Worm (Caenorhabditis elegans) whole organism, mixed stage, embryonic: Measurements from ENCODE around the gene T05C3.6.

Source experiments
- M03D4.4 ChIP-seq: sonication (generic microtip); optimal IDR thresholded peaks from 2 replicates; lab custom pipeline; 2017; ENCODE audit warnings: mild to moderate bottlenecking, missing genetic modification characterization, missing compliant biosample characterization
- bed-3 ChIP-seq: fragments of 200-800 bp; sonication (Bioruptor generic); optimal IDR thresholded peaks from 3 replicates; lab custom pipeline; 2018; ENCODE audit warnings: mild to moderate bottlenecking, missing genetic modification characterization, moderate library complexity, missing compliant biosample characterization
- blmp-1 ChIP-seq: fragments of 150-350 bp; optimal IDR thresholded peaks from 2 replicates; lab custom pipeline; 2014; ENCODE audit warnings: missing biosample characterization, missing genetic modification characterization
- ceh-39 ChIP-seq: fragments of 150-350 bp; optimal IDR thresholded peaks from 2 replicates; lab custom pipeline; 2014; ENCODE audit warnings: missing biosample characterization, missing genetic modification characterization
- ceh-43 ChIP-seq: fragments of 200-800 bp; sonication (Bioruptor generic); optimal IDR thresholded peaks from 2 replicates; lab custom pipeline; 2018; ENCODE audit warnings: mild to moderate bottlenecking, missing genetic modification characterization, moderate library complexity, missing compliant biosample characterization
- ceh-83 ChIP-seq: fragments of 200-800 bp; sonication (Bioruptor generic); optimal IDR thresholded peaks from 2 replicates; lab custom pipeline; 2018; ENCODE audit warnings: mild to moderate bottlenecking, missing genetic modification characterization, missing compliant biosample characterization
- ces-1 ChIP-seq: fragments of 150-350 bp; optimal IDR thresholded peaks from 2 replicates; lab custom pipeline; 2014; ENCODE audit warnings: missing biosample characterization, missing genetic modification reagents, missing genetic modification characterization
- cnd-1 ChIP-seq: fragments of 200-800 bp; sonication (Bioruptor generic); optimal IDR thresholded peaks from 2 replicates; lab custom pipeline; 2018; ENCODE audit warnings: mild to moderate bottlenecking, missing genetic modification characterization, missing compliant biosample characterization
- drap-1 ChIP-seq: fragments of 200-800 bp; sonication (Bioruptor generic); optimal IDR thresholded peaks from 3 replicates; lab custom pipeline; 2018; ENCODE audit warnings: mild to moderate bottlenecking, missing genetic modification characterization, missing compliant biosample characterization
- elt-1 ChIP-seq: sonication (generic microtip); optimal IDR thresholded peaks from 2 replicates; lab custom pipeline; 2017; ENCODE audit warnings: missing genetic modification characterization, mild to moderate bottlenecking, missing compliant biosample characterization, antibody characterized with exemption, moderate library complexity, borderline replicate concordance; ENCODE audit not compliant: insufficient read depth
- elt-3 ChIP-seq: fragments of 150-350 bp; optimal IDR thresholded peaks from 2 replicates; lab custom pipeline; 2014; ENCODE audit warnings: missing biosample characterization, missing genetic modification characterization
- flh-1 ChIP-seq: fragments of 200-800 bp; sonication (Bioruptor generic); optimal IDR thresholded peaks from 2 replicates; lab custom pipeline; 2018; ENCODE audit warnings: mild to moderate bottlenecking, missing genetic modification characterization, moderate library complexity, missing compliant biosample characterization
- ham-2 ChIP-seq: fragments of 200-800 bp; sonication (Bioruptor generic); optimal IDR thresholded peaks from 2 replicates; lab custom pipeline; 2018; ENCODE audit warnings: mild to moderate bottlenecking, missing genetic modification characterization, missing compliant biosample characterization
- hlh-1 ChIP-seq: fragments of 150-350 bp; optimal IDR thresholded peaks from 2 replicates; lab custom pipeline; 2014; ENCODE audit warnings: missing biosample characterization, missing genetic modification reagents, missing genetic modification characterization
- lin-13 ChIP-seq: fragments of 150-350 bp; optimal IDR thresholded peaks from 2 replicates; lab custom pipeline; 2014; ENCODE audit warnings: missing biosample characterization, missing genetic modification characterization
- lin-32 ChIP-seq: fragments of 200-800 bp; sonication (Bioruptor generic); optimal IDR thresholded peaks from 2 replicates; lab custom pipeline; 2018; ENCODE audit warnings: mild to moderate bottlenecking, missing genetic modification characterization, missing compliant biosample characterization
- lsy-2 ChIP-seq: fragments of 150-350 bp; optimal IDR thresholded peaks from 2 replicates; lab custom pipeline; 2014; ENCODE audit warnings: missing biosample characterization, missing genetic modification characterization
- mab-5 ChIP-seq: fragments of 150-350 bp; optimal IDR thresholded peaks from 2 replicates; lab custom pipeline; 2014; ENCODE audit warnings: missing biosample characterization, missing genetic modification characterization
- mep-1 ChIP-seq: fragments of 150-350 bp; optimal IDR thresholded peaks from 2 replicates; lab custom pipeline; 2017; ENCODE audit warnings: missing biosample characterization, missing genetic modification reagents, missing genetic modification characterization, inconsistent platforms
- mls-2 ChIP-seq: sonication (generic microtip); optimal IDR thresholded peaks from 2 replicates; lab custom pipeline; 2016; ENCODE audit warnings: mild to moderate bottlenecking, missing genetic modification characterization, moderate library complexity, missing compliant biosample characterization
- nhr-12 ChIP-seq: fragments of 150-350 bp; optimal IDR thresholded peaks from 2 replicates; lab custom pipeline; 2014; ENCODE audit warnings: missing biosample characterization, missing genetic modification characterization
- nhr-2 ChIP-seq: fragments of 150-350 bp; optimal IDR thresholded peaks from 2 replicates; lab custom pipeline; 2014; ENCODE audit warnings: missing biosample characterization, missing genetic modification characterization
- nhr-237 ChIP-seq: fragments of 150-350 bp; optimal IDR thresholded peaks from 2 replicates; lab custom pipeline; 2014; ENCODE audit warnings: missing biosample characterization, missing genetic modification characterization
- nhr-28 ChIP-seq: fragments of 150-350 bp; optimal IDR thresholded peaks from 2 replicates; lab custom pipeline; 2014; ENCODE audit warnings: missing biosample characterization, missing genetic modification characterization
- nhr-76 ChIP-seq: sonication (generic microtip); optimal IDR thresholded peaks from 2 replicates; lab custom pipeline; 2017; ENCODE audit warnings: missing biosample characterization, missing genetic modification characterization
- pha-4 ChIP-seq: fragments of 150-350 bp; optimal IDR thresholded peaks from 2 replicates; lab custom pipeline; 2018; ENCODE audit warnings: missing biosample characterization, missing genetic modification reagents, missing genetic modification characterization
- sem-2 ChIP-seq: fragments of 200-800 bp; sonication (Bioruptor generic); optimal IDR thresholded peaks from 2 replicates; lab custom pipeline; 2018; ENCODE audit warnings: mild to moderate bottlenecking, missing genetic modification characterization, missing compliant biosample characterization
- snpc-4 ChIP-seq: fragments of 150-350 bp; optimal IDR thresholded peaks from 2 replicates; lab custom pipeline; 2014; ENCODE audit warnings: missing biosample characterization, missing genetic modification characterization
- sptf-1 ChIP-seq: sonication (generic microtip); optimal IDR thresholded peaks from 2 replicates; lab custom pipeline; 2017; ENCODE audit warnings: mild to moderate bottlenecking, missing genetic modification characterization, moderate library complexity, missing compliant biosample characterization
- tbx-8 ChIP-seq: fragments of 200-800 bp; sonication (Bioruptor generic); optimal IDR thresholded peaks from 2 replicates; lab custom pipeline; 2018; ENCODE audit warnings: mild to moderate bottlenecking, missing genetic modification characterization, moderate library complexity, missing compliant biosample characterization
- unc-120 ChIP-seq: sonication (generic microtip); optimal IDR thresholded peaks from 2 replicates; lab custom pipeline; 2017; ENCODE audit warnings: missing genetic modification characterization, missing compliant biosample characterization; ENCODE audit not compliant: poor library complexity, severe bottlenecking
- unc-39 ChIP-seq: fragments of 150-350 bp; optimal IDR thresholded peaks from 2 replicates; lab custom pipeline; 2014; ENCODE audit warnings: missing biosample characterization, missing genetic modification characterization
- unc-62 ChIP-seq: fragments of 150-350 bp; optimal IDR thresholded peaks from 2 replicates; lab custom pipeline; 2014; ENCODE audit warnings: missing biosample characterization, missing genetic modification reagents, missing genetic modification characterization
- zip-8 ChIP-seq: fragments of 150-350 bp; optimal IDR thresholded peaks from 2 replicates; lab custom pipeline; 2014; ENCODE audit warnings: missing biosample characterization, missing genetic modification characterization
- ztf-11 ChIP-seq: fragments of 150-350 bp; optimal IDR thresholded peaks from 2 replicates; lab custom pipeline; 2014; ENCODE audit warnings: missing biosample characterization, missing genetic modification characterization

The T05C3.6 gene

ce11 chrV:5502701-5503100, 12.5 kb downstream of the T05C3.6 start:
- no peak for TF ChIP-seq nhr-2 (tag; lab: Kevin White, UChicago)
- TF ChIP-seq lsy-2, result no peak
- no peak for TF ChIP-seq sptf-1
- no peak for TF ChIP-seq sem-2 (GFP tag; lab: Kevin White, UChicago)
- no peak for TF ChIP-seq snpc-4
- TF ChIP-seq tbx-8 (GFP tag; lab: Kevin White, UChicago), result no peak
- no peak for TF ChIP-seq nhr-76

- TF ChIP-seq ceh-43 (no peak), hlh-1 (tag; lab: Kevin White, UChicago) (no peak), unc-39 (tag; lab: Kevin White, UChicago) (no peak), ztf-11 (tag; lab: Kevin White, UChicago) (no peak), ces-1 (GFP tag; lab: Kevin White, UChicago) (no peak), snpc-4 (no peak), nhr-237 (tag; lab: Kevin White, UChicago) (no peak), drap-1 (GFP tag; lab: Kevin White, UChicago) (no peak), lsy-2 (no peak), unc-120 (tag; lab: Kevin White, UChicago) (no peak), nhr-28 (no peak), nhr-76 (no peak), bed-3 (GFP tag; lab: Kevin White, UChicago) (no peak), unc-62 (GFP tag; lab: Kevin White, UChicago) (no peak), sptf-1 (no peak), mep-1 (tag; lab: Kevin White, UChicago) (no peak), zip-8 (no peak), tbx-8 (GFP tag; lab: Kevin White, UChicago) (no peak), ceh-83 (GFP tag; lab: Kevin White, UChicago) (no peak), lin-13 (tag; lab: Kevin White, UChicago) (no peak)
- TF ChIP-seq, all 35 proteins: peak for 0
These were observed 14.1 kb downstream of the T05C3.6 start for ce11 chrV:5504295-5504694.

- TF ChIP-seq unc-62 (GFP tag; lab: Kevin White, UChicago), result peak; percentile 19
- TF ChIP-seq drap-1 (GFP tag; lab: Kevin White, UChicago), result peak; percentile 72
- TF ChIP-seq unc-120 (tag; lab: Kevin White, UChicago), result peak; percentile 65
- no peak for TF ChIP-seq snpc-4
- TF ChIP-seq ceh-39 (tag; lab: Kevin White, UChicago), result peak; percentile 65
- TF ChIP-seq sem-2 (GFP tag; lab: Kevin White, UChicago), result peak; percentile 28
- peak; percentile 45 for TF ChIP-seq ces-1 (GFP tag; lab: Kevin White, UChicago)
- TF ChIP-seq tbx-8 (GFP tag; lab: Kevin White, UChicago), result peak; percentile 14
- peak; percentile 37 for TF ChIP-seq lin-32 (GFP tag; lab: Kevin White, UChicago)
- no peak for TF ChIP-seq ham-2 (GFP tag; lab: Kevin White, UChicago)
- peak; percentile 13 for TF ChIP-seq nhr-12 (tag; lab: Kevin White, UChicago)
- TF ChIP-seq pha-4 (tag; lab: Kevin White, UChicago), result peak; percentile 84
- peak; percentile 65 for TF ChIP-seq M03D4.4 (tag; lab: Kevin White, UChicago)
- TF ChIP-seq cnd-1, result peak; percentile 81
- TF ChIP-seq ceh-83 (GFP tag; lab: Kevin White, UChicago), result no peak
- peak; percentile 7 for TF ChIP-seq hlh-1 (tag; lab: Kevin White, UChicago)
- peak; percentile 89 for TF ChIP-seq mep-1 (tag; lab: Kevin White, UChicago)
- TF ChIP-seq ceh-43, result peak; percentile 68
- no peak for TF ChIP-seq flh-1 (GFP tag; lab: Kevin White, UChicago)
- peak; percentile 76 for TF ChIP-seq mls-2 (tag; lab: Kevin White, UChicago)
- no peak for TF ChIP-seq nhr-2 (tag; lab: Kevin White, UChicago)
- no peak for TF ChIP-seq zip-8
- no peak for TF ChIP-seq nhr-28
- peak; percentile 90 for TF ChIP-seq sptf-1
- TF ChIP-seq elt-3, result no peak
- TF ChIP-seq mab-5 (tag; lab: Kevin White, UChicago), result no peak
- no peak for TF ChIP-seq unc-39 (tag; lab: Kevin White, UChicago)
- peak; percentile 5 for TF ChIP-seq ztf-11 (tag; lab: Kevin White, UChicago)
- peak; percentile 70 for TF ChIP-seq nhr-237 (tag; lab: Kevin White, UChicago)
- peak; percentile 72 for TF ChIP-seq lsy-2
- TF ChIP-seq elt-1 (tag; lab: Kevin White, UChicago), result no peak
- TF ChIP-seq nhr-76, result no peak
- TF ChIP-seq bed-3 (GFP tag; lab: Kevin White, UChicago), result peak; percentile 51
- no peak for TF ChIP-seq blmp-1 (tag; lab: Kevin White, UChicago)
- peak; percentile 95 for TF ChIP-seq lin-13 (tag; lab: Kevin White, UChicago)
These were observed 14.7 kb downstream of the T05C3.6 start, which contains the start of the genes dnj-19 and nhr-47 for ce11 chrV:5504807-5505442. dnj-19 (minus strand) TSS chrV:5504857. nhr-47 (plus strand) TSS chrV:5505253.
